Worm (Caenorhabditis elegans) whole organism, early embryonic: ENCODE measurements around the gene efhc-1.

Source experiments
- F13C5.2 ChIP-seq: sonication (generic microtip); optimal IDR thresholded peaks from 2 replicates; lab custom pipeline; 2017; ENCODE audit warnings: mild to moderate bottlenecking, missing genetic modification characterization, inconsistent platforms, missing compliant biosample characterization
- aly-1 ChIP-seq: sonication (generic microtip); optimal IDR thresholded peaks from 2 replicates; lab custom pipeline; 2016; ENCODE audit warnings: missing genetic modification characterization, missing compliant biosample characterization
- ama-1 ChIP-seq: fragments of 150-350 bp; optimal IDR thresholded peaks from 2 replicates; lab custom pipeline; 2014
- ceh-13 ChIP-seq: fragments of 200-800 bp; sonication (Bioruptor generic); optimal IDR thresholded peaks from 2 replicates; lab custom pipeline; 2018; ENCODE audit warnings: mild to moderate bottlenecking, missing genetic modification characterization, missing compliant biosample characterization
- ceh-36 ChIP-seq: sonication (generic microtip); optimal IDR thresholded peaks from 2 replicates; lab custom pipeline; 2016; ENCODE audit warnings: missing genetic modification characterization, inconsistent platforms, missing compliant biosample characterization
- ets-7 ChIP-seq: sonication (generic microtip); optimal IDR thresholded peaks from 2 replicates; lab custom pipeline; 2016; ENCODE audit warnings: missing genotype, missing genetic modification characterization, missing compliant biosample characterization
- flt-1 ChIP-seq: fragments of 200-800 bp; sonication (Bioruptor generic); IDR thresholded peaks from 2 replicates; pipeline ENCODE4 v1.3.6; 2022; ENCODE audit warnings: missing genetic modification characterization, missing compliant biosample characterization
- hmg-4 ChIP-seq: fragments of 200-800 bp; sonication (Bioruptor generic); optimal IDR thresholded peaks from 2 replicates; lab custom pipeline; 2018; ENCODE audit warnings: mild to moderate bottlenecking, missing genetic modification characterization, missing compliant biosample characterization
- pes-1 ChIP-seq: fragments of 200-800 bp; sonication (Bioruptor generic); IDR thresholded peaks from 2 replicates; pipeline ENCODE4 v1.3.6; 2022; ENCODE audit warnings: missing genetic modification reagents, missing genetic modification characterization, missing compliant biosample characterization
- scrt-1 ChIP-seq: fragments of 200-800 bp; sonication (Bioruptor generic); IDR thresholded peaks from 2 replicates; pipeline ENCODE4 v1.3.6; 2022; ENCODE audit warnings: missing genetic modification characterization, missing compliant biosample characterization
- tra-4 ChIP-seq: sonication (generic microtip); optimal IDR thresholded peaks from 2 replicates; lab custom pipeline; 2017; ENCODE audit warnings: missing genetic modification characterization, missing compliant biosample characterization

- TF ChIP-seq ceh-36 (tag; lab: Kevin White, UChicago) = no peak
- TF ChIP-seq ama-1 (lab: Kevin White, UChicago) = no peak
- no peak for TF ChIP-seq scrt-1
- no peak for TF ChIP-seq F13C5.2
- TF ChIP-seq ets-7 = no peak
- TF ChIP-seq hmg-4 (GFP tag; lab: Kevin White, UChicago) = no peak
- no peak for TF ChIP-seq flt-1 (GFP tag; lab: Robert Waterston, UW)
- no peak for TF ChIP-seq aly-1 (tag; lab: Kevin White, UChicago)
- TF ChIP-seq ceh-13 (GFP tag; lab: Kevin White, UChicago) = no peak
- no peak for TF ChIP-seq tra-4 (tag; lab: Kevin White, UChicago)
- no peak for TF ChIP-seq pes-1 (GFP tag; lab: Robert Waterston, UW)
Measured at ce11 chrX:10338100-10338499, 20.1 kb upstream of the efhc-1 start, which contains the start of gene cut-5.
